Worm (Caenorhabditis elegans) whole organism, early embryonic: Measurements from ENCODE around the gene clec-41.

Experiments
- B0310.2 ChIP-seq: sonication (generic microtip); optimal IDR thresholded peaks from 2 replicates; lab custom pipeline; 2016; ENCODE audit warnings: mild to moderate bottlenecking, missing genetic modification characterization, missing compliant biosample characterization
- F13C5.2 ChIP-seq: sonication (generic microtip); optimal IDR thresholded peaks from 2 replicates; lab custom pipeline; 2017; ENCODE audit warnings: mild to moderate bottlenecking, missing genetic modification characterization, inconsistent platforms, missing compliant biosample characterization
- aly-1 ChIP-seq: sonication (generic microtip); optimal IDR thresholded peaks from 2 replicates; lab custom pipeline; 2016; ENCODE audit warnings: missing genetic modification characterization, missing compliant biosample characterization
- ama-1 ChIP-seq: fragments of 150-350 bp; optimal IDR thresholded peaks from 2 replicates; lab custom pipeline; 2014
- ceh-13 ChIP-seq: fragments of 200-800 bp; sonication (Bioruptor generic); optimal IDR thresholded peaks from 2 replicates; lab custom pipeline; 2018; ENCODE audit warnings: mild to moderate bottlenecking, missing genetic modification characterization, missing compliant biosample characterization
- ceh-36 ChIP-seq: sonication (generic microtip); optimal IDR thresholded peaks from 2 replicates; lab custom pipeline; 2016; ENCODE audit warnings: missing genetic modification characterization, inconsistent platforms, missing compliant biosample characterization
- ets-7 ChIP-seq: sonication (generic microtip); optimal IDR thresholded peaks from 2 replicates; lab custom pipeline; 2016; ENCODE audit warnings: missing genotype, missing genetic modification characterization, missing compliant biosample characterization
- flt-1 ChIP-seq: fragments of 200-800 bp; sonication (Bioruptor generic); IDR thresholded peaks from 2 replicates; pipeline ENCODE4 v1.3.6; 2022; ENCODE audit warnings: missing genetic modification characterization, missing compliant biosample characterization
- hmbx-1 ChIP-seq: sonication (generic microtip); optimal IDR thresholded peaks from 2 replicates; lab custom pipeline; 2016; ENCODE audit warnings: mild to moderate bottlenecking, missing genetic modification characterization, missing compliant biosample characterization
- hmg-4 ChIP-seq: fragments of 200-800 bp; sonication (Bioruptor generic); optimal IDR thresholded peaks from 2 replicates; lab custom pipeline; 2018; ENCODE audit warnings: mild to moderate bottlenecking, missing genetic modification characterization, missing compliant biosample characterization
- hnd-1 ChIP-seq: sonication (generic microtip); optimal IDR thresholded peaks from 2 replicates; lab custom pipeline; 2016; ENCODE audit warnings: missing genetic modification characterization, missing compliant biosample characterization
- pes-1 ChIP-seq: fragments of 200-800 bp; sonication (Bioruptor generic); IDR thresholded peaks from 2 replicates; pipeline ENCODE4 v1.3.6; 2022; ENCODE audit warnings: missing genetic modification reagents, missing genetic modification characterization, missing compliant biosample characterization
- scrt-1 ChIP-seq: fragments of 200-800 bp; sonication (Bioruptor generic); IDR thresholded peaks from 2 replicates; pipeline ENCODE4 v1.3.6; 2022; ENCODE audit warnings: missing genetic modification characterization, missing compliant biosample characterization
- sea-1 ChIP-seq: fragments of 200-800 bp; sonication (Bioruptor generic); conservative IDR thresholded peaks from 2 replicates; pipeline ENCODE4 v1.3.6; 2022; ENCODE audit warnings: missing genetic modification characterization, missing compliant biosample characterization
- tbx-11 ChIP-seq: fragments of 200-800 bp; sonication (Bioruptor generic); IDR thresholded peaks from 2 replicates; pipeline ENCODE4 v1.3.6; 2022; ENCODE audit warnings: missing genetic modification characterization, missing compliant biosample characterization
- tbx-37 ChIP-seq: fragments of 200-800 bp; sonication (Bioruptor generic); conservative IDR thresholded peaks from 2 replicates; pipeline ENCODE4 v1.3.6; 2022; ENCODE audit warnings: missing genetic modification reagents, missing genetic modification characterization, missing compliant biosample characterization
- tra-4 ChIP-seq: sonication (generic microtip); optimal IDR thresholded peaks from 2 replicates; lab custom pipeline; 2017; ENCODE audit warnings: missing genetic modification characterization, missing compliant biosample characterization

clec-41 gene

DNA sequence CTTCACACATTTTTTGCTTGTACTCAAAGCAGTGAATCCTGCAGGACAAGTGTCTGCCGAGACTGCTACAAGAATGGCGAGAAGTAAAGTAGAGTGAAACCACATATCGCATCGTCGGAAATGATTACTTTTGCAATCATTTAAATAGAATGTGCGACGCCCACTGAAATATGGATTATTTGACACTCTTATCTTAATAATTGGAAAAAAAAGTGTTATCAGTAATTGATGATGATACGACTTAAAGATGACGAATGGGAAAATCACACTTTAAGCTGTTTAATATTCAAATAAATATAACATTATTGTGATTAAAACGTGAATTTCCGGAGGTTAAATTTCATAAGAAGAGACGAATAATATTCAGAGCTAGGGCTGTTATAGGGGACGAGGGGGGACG, at the start of gene clec-41:
Gene clec-41, minus strand, starts transcription at position 147 of the 400 bp plus-strand sequence.
- TF ChIP-seq hnd-1 (tag; lab: Kevin White, UChicago) = no peak
- TF ChIP-seq tbx-11 (GFP tag; lab: Robert Waterston, UW) = no peak
- TF ChIP-seq tra-4 = no peak
- no peak for TF ChIP-seq flt-1 (GFP tag; lab: Robert Waterston, UW)
- no peak for TF ChIP-seq F13C5.2 (tag; lab: Kevin White, UChicago)
- no peak for TF ChIP-seq scrt-1 (GFP tag; lab: Robert Waterston, UW)
- no peak for TF ChIP-seq ets-7
- no peak for TF ChIP-seq ama-1
- no peak for TF ChIP-seq B0310.2 (tag; lab: Kevin White, UChicago)
- no peak for TF ChIP-seq ceh-13 (GFP tag; lab: Kevin White, UChicago)
- TF ChIP-seq hmg-4 (GFP tag; lab: Kevin White, UChicago) = no peak
- no peak for TF ChIP-seq hmbx-1 (tag; lab: Kevin White, UChicago)
- no peak for TF ChIP-seq aly-1 (tag; lab: Kevin White, UChicago)
- TF ChIP-seq ceh-36 (tag; lab: Kevin White, UChicago) = no peak
- no peak for TF ChIP-seq pes-1
- no peak for TF ChIP-seq sea-1
- TF ChIP-seq tbx-37 (GFP tag; lab: Robert Waterston, UW) = no peak

DNA sequence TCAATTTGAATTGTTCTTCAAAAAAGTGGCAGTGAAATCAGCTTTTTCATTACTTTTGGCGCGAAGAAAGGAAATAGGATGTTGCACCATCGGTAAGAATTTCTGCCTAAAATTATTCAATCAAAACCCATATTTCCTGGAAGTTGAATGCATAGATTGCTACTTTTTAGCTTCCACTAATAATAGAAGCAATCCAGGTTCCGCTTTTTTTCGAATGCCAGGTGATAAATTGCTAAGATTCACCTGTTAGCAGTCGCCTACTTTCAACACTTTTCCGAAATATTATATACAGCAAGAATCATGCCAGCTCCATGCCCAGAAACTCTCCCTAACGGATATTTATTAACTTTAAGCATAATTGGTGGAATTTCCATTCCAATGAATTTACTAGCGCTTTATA, 47.5 kb upstream of the clec-41 start, which contains the start of gene sri-6:
Gene sri-6, plus strand, starts transcription at position 301 of the 400 bp plus-strand sequence.
- TF ChIP-seq ceh-36 (tag; lab: Kevin White, UChicago) = no peak
- no peak for TF ChIP-seq ceh-13 (GFP tag; lab: Kevin White, UChicago)
- TF ChIP-seq hnd-1 (tag; lab: Kevin White, UChicago) = no peak
- TF ChIP-seq scrt-1 (GFP tag; lab: Robert Waterston, UW) = no peak

DNA sequence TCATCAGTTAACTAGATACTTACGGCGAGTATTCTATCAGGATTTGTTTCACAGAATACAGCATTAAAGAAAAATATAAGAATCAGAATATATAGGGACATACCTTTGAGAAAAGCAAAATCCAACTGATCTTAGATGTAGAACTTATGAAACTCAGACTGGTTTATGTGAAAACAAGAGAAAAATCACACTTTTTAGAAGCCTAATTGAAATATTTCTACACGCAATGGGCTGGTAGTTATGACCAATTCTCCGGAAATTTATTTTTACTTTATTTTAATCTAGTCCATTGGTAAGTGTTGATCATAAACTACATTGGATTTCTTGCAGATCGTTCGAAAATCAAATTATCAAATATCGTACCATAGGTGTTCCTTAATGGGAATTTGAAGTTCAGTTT, 46.2 kb upstream of the clec-41 start, which contains the start of gene T09E8.4:
Gene T09E8.4, minus strand, starts transcription at position 101 of the 400 bp plus-strand sequence.
- TF ChIP-seq ama-1 (no peak), tra-4 (no peak), hnd-1 (tag; lab: Kevin White, UChicago) (no peak), flt-1 (GFP tag; lab: Robert Waterston, UW) (no peak), ceh-36 (tag; lab: Kevin White, UChicago) (no peak), pes-1 (no peak), tbx-37 (GFP tag; lab: Robert Waterston, UW) (no peak), aly-1 (tag; lab: Kevin White, UChicago) (no peak), ceh-13 (GFP tag; lab: Kevin White, UChicago) (no peak), F13C5.2 (tag; lab: Kevin White, UChicago) (no peak)

- no peak for TF ChIP-seq hmbx-1 (tag; lab: Kevin White, UChicago)
- TF ChIP-seq pes-1 = no peak
- no peak for TF ChIP-seq ceh-36 (tag; lab: Kevin White, UChicago)
- no peak for TF ChIP-seq hmg-4 (GFP tag; lab: Kevin White, UChicago)
- TF ChIP-seq ets-7 = no peak
- TF ChIP-seq hnd-1 (tag; lab: Kevin White, UChicago) = no peak
- TF ChIP-seq scrt-1 (GFP tag; lab: Robert Waterston, UW) = no peak
- TF ChIP-seq tbx-37 (GFP tag; lab: Robert Waterston, UW) = no peak
- no peak for TF ChIP-seq tbx-11 (GFP tag; lab: Robert Waterston, UW)
- TF ChIP-seq F13C5.2 (tag; lab: Kevin White, UChicago) = no peak
- no peak for TF ChIP-seq ama-1
- no peak for TF ChIP-seq sea-1
Observed at ce11 chrV:13181450-13181849, 43.5 kb upstream of the clec-41 start.

- TF ChIP-seq hmg-4 (GFP tag; lab: Kevin White, UChicago) (no peak), ets-7 (no peak), aly-1 (tag; lab: Kevin White, UChicago) (no peak), tbx-11 (GFP tag; lab: Robert Waterston, UW) (no peak), scrt-1 (GFP tag; lab: Robert Waterston, UW) (no peak), sea-1 (no peak), pes-1 (no peak), ceh-36 (tag; lab: Kevin White, UChicago) (no peak), hnd-1 (tag; lab: Kevin White, UChicago) (no peak), tra-4 (no peak), ceh-13 (GFP tag; lab: Kevin White, UChicago) (no peak), F13C5.2 (tag; lab: Kevin White, UChicago) (no peak), hmbx-1 (tag; lab: Kevin White, UChicago) (no peak), flt-1 (GFP tag; lab: Robert Waterston, UW) (no peak), tbx-37 (GFP tag; lab: Robert Waterston, UW) (no peak), B0310.2 (tag; lab: Kevin White, UChicago) (no peak), ama-1 (no peak)
Observed at ce11 chrV:13179986-13180591, 42.2 kb upstream of the clec-41 start, which contains the start of gene cni-1. TSS of gene cni-1 (plus strand) at chrV:13180330.

DNA sequence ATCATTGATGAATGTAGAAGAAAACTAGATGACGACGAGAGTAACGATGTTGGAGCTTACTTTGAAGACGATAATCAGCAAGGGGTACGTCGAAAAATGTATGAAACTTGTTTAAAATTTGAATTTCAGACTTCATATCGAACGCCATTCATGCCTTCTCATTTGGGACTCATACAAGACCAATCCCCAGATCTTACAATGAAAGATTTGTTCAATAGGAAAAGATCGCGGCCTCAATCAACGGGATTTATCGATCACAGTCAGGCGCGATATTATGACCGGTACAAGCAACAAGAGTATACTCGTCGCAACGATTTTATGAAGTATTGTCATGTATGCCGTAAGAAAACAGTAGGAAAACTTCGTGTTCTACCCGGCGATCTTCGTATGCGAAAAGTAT, 38.9 kb upstream of the clec-41 start:
- TF ChIP-seq ceh-13 (GFP tag; lab: Kevin White, UChicago) (no peak), ama-1 (no peak), hmbx-1 (tag; lab: Kevin White, UChicago) (no peak), tbx-37 (GFP tag; lab: Robert Waterston, UW) (no peak), scrt-1 (GFP tag; lab: Robert Waterston, UW) (no peak), sea-1 (no peak), hnd-1 (tag; lab: Kevin White, UChicago) (no peak), flt-1 (GFP tag; lab: Robert Waterston, UW) (no peak), F13C5.2 (tag; lab: Kevin White, UChicago) (no peak)

- TF ChIP-seq sea-1 (no peak; the same call in 1 of the 2 replicates), B0310.2 (tag; lab: Kevin White, UChicago) (no peak), ceh-13 (GFP tag; lab: Kevin White, UChicago) (no peak), flt-1 (GFP tag; lab: Robert Waterston, UW) (0 out of 2 replicates have a peak, but pooled peaks have one; percentile 13), scrt-1 (GFP tag; lab: Robert Waterston, UW) (0 out of 2 replicates have a peak, but pooled peaks have one; percentile 62), aly-1 (tag; lab: Kevin White, UChicago) (no peak), hnd-1 (tag; lab: Kevin White, UChicago) (no peak), ets-7 (no peak), hmbx-1 (tag; lab: Kevin White, UChicago) (peak; percentile 9), hmg-4 (GFP tag; lab: Kevin White, UChicago) (peak; percentile 63), tra-4 (peak; percentile 57), tbx-37 (GFP tag; lab: Robert Waterston, UW) (peak; percentile 53), tbx-11 (GFP tag; lab: Robert Waterston, UW) (peak; percentile 60; the same call in 1 of the 2 replicates), F13C5.2 (tag; lab: Kevin White, UChicago) (peak; percentile 88), ama-1 (no peak), ceh-36 (tag; lab: Kevin White, UChicago) (peak; percentile 56), pes-1 (peak; percentile 71)
Observed at ce11 chrV:13176117-13176753, 38.3 kb upstream of the clec-41 start, which contains the start of gene him-17. TSS of gene him-17 (plus strand) at chrV:13176711.
